Worm (Caenorhabditis elegans) whole organism, young adult: ENCODE measurements around the gene Y43F8B.3.

ENCODE experiments used
- B0019.2 ChIP-seq: fragments of 200-800 bp; sonication (Bioruptor generic); conservative IDR thresholded peaks from 2 replicates; pipeline ENCODE4 v1.3.6; 2022; ENCODE audit warnings: missing genetic modification reagents, missing genetic modification characterization, missing compliant biosample characterization
- B0035.1 ChIP-seq: sonication (generic microtip); optimal IDR thresholded peaks from 2 replicates; lab custom pipeline; 2016; ENCODE audit warnings: missing genetic modification characterization, mild to moderate bottlenecking, missing compliant biosample characterization, missing genotype, missing genetic modification reagents
- B0261.1 ChIP-seq: sonication (generic microtip); optimal IDR thresholded peaks from 2 replicates; lab custom pipeline; 2016; ENCODE audit warnings: mild to moderate bottlenecking, missing genetic modification characterization, moderate library complexity, missing compliant biosample characterization
- B0336.3 ChIP-seq: fragments of 200-800 bp; sonication (Bioruptor generic); IDR thresholded peaks from 2 replicates; pipeline ENCODE4 v1.3.6; 2022; ENCODE audit warnings: missing genetic modification characterization, missing compliant biosample characterization
- F10E7.11 ChIP-seq: sonication (generic microtip); optimal IDR thresholded peaks from 2 replicates; lab custom pipeline; 2017; ENCODE audit warnings: mild to moderate bottlenecking, missing genetic modification characterization, moderate library complexity, missing compliant biosample characterization
- F49E8.2 ChIP-seq: sonication (generic microtip); optimal IDR thresholded peaks from 3 replicates; lab custom pipeline; 2017; ENCODE audit warnings: missing genetic modification characterization, mild to moderate bottlenecking, missing compliant biosample characterization, antibody characterized with exemption, moderate library complexity; ENCODE audit not compliant: insufficient read depth
- K11D2.4 ChIP-seq: fragments of 200-800 bp; sonication (Bioruptor generic); IDR thresholded peaks from 2 replicates; pipeline ENCODE4 v1.3.6; 2022; ENCODE audit warnings: missing genetic modification reagents, missing genetic modification characterization, missing compliant biosample characterization
- K12H6.12 ChIP-seq: fragments of 200-800 bp; sonication (Bioruptor generic); optimal IDR thresholded peaks from 2 replicates; lab custom pipeline; 2018; ENCODE audit warnings: mild to moderate bottlenecking, missing genetic modification characterization, missing compliant biosample characterization
- Y53G8AR.9 ChIP-seq: fragments of 200-800 bp; sonication (Bioruptor generic); conservative IDR thresholded peaks from 2 replicates; pipeline ENCODE4 v1.3.6; 2022; ENCODE audit warnings: missing genetic modification reagents, missing genetic modification characterization, missing compliant biosample characterization
- Y79H2A.3 ChIP-seq: fragments of 200-800 bp; sonication (Bioruptor generic); conservative IDR thresholded peaks from 2 replicates; pipeline ENCODE4 v1.3.6; 2022; ENCODE audit warnings: missing genetic modification reagents, missing genetic modification characterization, missing compliant biosample characterization
- ama-1 ChIP-seq, 3 experiments: fragments of 150-350 bp in 1 of 3; sonication (generic microtip) in 2 of 3; optimal IDR thresholded peaks; 2 replicates each; lab custom pipeline; 2014 to 2018; ENCODE audit warnings: missing biosample characterization in 2 of 3, missing genetic modification characterization in 2 of 3, missing genetic modification reagents in 2 of 3
- athp-1 ChIP-seq: sonication (generic microtip); optimal IDR thresholded peaks from 2 replicates; lab custom pipeline; 2017; ENCODE audit warnings: mild to moderate bottlenecking, missing genetic modification characterization, missing compliant biosample characterization
- attf-6 ChIP-seq: fragments of 200-800 bp; sonication (Bioruptor generic); IDR thresholded peaks from 2 replicates; pipeline ENCODE4 v1.3.6; 2022; ENCODE audit warnings: missing genetic modification reagents, missing genetic modification characterization, missing compliant biosample characterization
- bed-1 ChIP-seq: fragments of 200-800 bp; sonication (Bioruptor generic); IDR thresholded peaks from 2 replicates; pipeline ENCODE4 v1.3.6; 2022; ENCODE audit warnings: missing genetic modification reagents, missing genetic modification characterization, missing compliant biosample characterization
- ceh-100 ChIP-seq: fragments of 200-800 bp; sonication (Bioruptor generic); IDR thresholded peaks from 2 replicates; pipeline ENCODE4 v1.3.6; 2022; ENCODE audit warnings: missing genetic modification reagents, missing genetic modification characterization, missing compliant biosample characterization
- ceh-27 ChIP-seq: fragments of 200-800 bp; sonication (Bioruptor generic); optimal IDR thresholded peaks from 2 replicates; lab custom pipeline; 2018; ENCODE audit warnings: mild to moderate bottlenecking, missing genetic modification characterization, moderate library complexity, missing compliant biosample characterization
- ceh-79 ChIP-seq: sonication (generic microtip); optimal IDR thresholded peaks from 2 replicates; lab custom pipeline; 2017; ENCODE audit warnings: mild to moderate bottlenecking, missing genetic modification characterization, missing compliant biosample characterization
- dox-1 ChIP-seq: fragments of 200-800 bp; sonication (Bioruptor generic); IDR thresholded peaks from 2 replicates; pipeline ENCODE4 v1.3.6; 2022; ENCODE audit warnings: missing genetic modification reagents, missing genetic modification characterization, missing compliant biosample characterization
- egl-18 ChIP-seq: fragments of 200-800 bp; sonication (Bioruptor generic); IDR thresholded peaks from 2 replicates; pipeline ENCODE4 v1.3.6; 2022; ENCODE audit warnings: missing genetic modification reagents, missing genetic modification characterization, missing compliant biosample characterization
- him-1 ChIP-seq: sonication (generic microtip); optimal IDR thresholded peaks from 2 replicates; lab custom pipeline; 2016; ENCODE audit warnings: missing genotype, missing genetic modification reagents, missing genetic modification characterization, missing compliant biosample characterization
- hsf-1 ChIP-seq: fragments of 200-800 bp; sonication (Bioruptor generic); IDR thresholded peaks from 2 replicates; pipeline ENCODE4 v1.3.6; 2022; ENCODE audit warnings: missing genetic modification reagents, missing genetic modification characterization, missing compliant biosample characterization
- lag-1 ChIP-seq: fragments of 200-800 bp; sonication (Bioruptor generic); IDR thresholded peaks from 2 replicates; pipeline ENCODE4 v1.3.6; 2022; ENCODE audit warnings: missing genetic modification reagents, missing genetic modification characterization, missing compliant biosample characterization
- lin-35 ChIP-seq, 3 experiments: fragments of 150-350 bp in 2 of 3; sonication (generic microtip) in 1 of 3; optimal IDR thresholded peaks; 2 replicates each; lab custom pipeline; 2014 to 2018; ENCODE audit warnings: missing biosample characterization in 3 of 3, missing genetic modification characterization in 3 of 3, missing genetic modification reagents in 3 of 3
- lin-54 ChIP-seq: fragments of 200-800 bp; sonication (Bioruptor generic); optimal IDR thresholded peaks from 2 replicates; lab custom pipeline; 2018; ENCODE audit warnings: mild to moderate bottlenecking, missing genetic modification characterization, missing compliant biosample characterization
- madf-10 ChIP-seq: sonication (generic microtip); optimal IDR thresholded peaks from 2 replicates; lab custom pipeline; 2016; ENCODE audit warnings: mild to moderate bottlenecking, missing genetic modification characterization, missing compliant biosample characterization
- mcd-1 ChIP-seq: fragments of 200-800 bp; sonication (Bioruptor generic); IDR thresholded peaks from 2 replicates; pipeline ENCODE4 v1.3.6; 2022; ENCODE audit warnings: missing genetic modification reagents, missing genetic modification characterization, missing compliant biosample characterization
- mel-28 ChIP-seq: sonication (generic microtip); optimal IDR thresholded peaks from 2 replicates; lab custom pipeline; 2016; ENCODE audit warnings: borderline replicate concordance, mild to moderate bottlenecking, missing genetic modification characterization, missing compliant biosample characterization
- nfyb-1 ChIP-seq: fragments of 200-800 bp; sonication (Bioruptor generic); IDR thresholded peaks from 2 replicates; pipeline ENCODE4 v1.3.6; 2022; ENCODE audit warnings: missing genetic modification reagents, missing genetic modification characterization, missing compliant biosample characterization
- nhr-120 ChIP-seq: fragments of 200-800 bp; sonication (Bioruptor generic); IDR thresholded peaks from 2 replicates; pipeline ENCODE4 v1.3.6; 2022; ENCODE audit warnings: missing genetic modification characterization, missing compliant biosample characterization
- pbrm-1 ChIP-seq: fragments of 200-800 bp; sonication (Bioruptor generic); IDR thresholded peaks from 2 replicates; pipeline ENCODE4 v1.3.6; 2022; ENCODE audit warnings: missing genetic modification reagents, missing genetic modification characterization, missing compliant biosample characterization
- rcor-1 ChIP-seq: fragments of 200-800 bp; sonication (Bioruptor generic); IDR thresholded peaks from 2 replicates; pipeline ENCODE4 v1.3.6; 2022; ENCODE audit warnings: missing genetic modification reagents, missing genetic modification characterization, missing compliant biosample characterization
- rec-8 ChIP-seq, 2 experiments: sonication (generic microtip); optimal IDR thresholded peaks; 2 replicates each; lab custom pipeline; 2016; ENCODE audit warnings: mild to moderate bottlenecking in 2 of 2, missing genetic modification characterization in 2 of 2, missing genetic modification reagents in 2 of 2, missing genotype in 2 of 2, missing biosample characterization in 1 of 2, missing compliant biosample characterization in 1 of 2, moderate library complexity in 1 of 2
- snpc-1.1 ChIP-seq: sonication (generic microtip); optimal IDR thresholded peaks from 2 replicates; lab custom pipeline; 2017; ENCODE audit warnings: missing genetic modification characterization, mild to moderate bottlenecking, missing compliant biosample characterization, antibody characterized with exemption, moderate library complexity, missing genotype, missing genetic modification reagents; ENCODE audit not compliant: insufficient read depth
- sptf-2 ChIP-seq: fragments of 200-800 bp; sonication (Bioruptor generic); optimal IDR thresholded peaks from 2 replicates; lab custom pipeline; 2018; ENCODE audit warnings: mild to moderate bottlenecking, missing genetic modification characterization, missing compliant biosample characterization
- xnd-1 ChIP-seq: sonication (generic microtip); optimal IDR thresholded peaks from 2 replicates; lab custom pipeline; 2016; ENCODE audit warnings: missing genotype, missing genetic modification reagents, missing genetic modification characterization, missing compliant biosample characterization
- zfh-2 ChIP-seq: fragments of 200-800 bp; sonication (Bioruptor generic); conservative IDR thresholded peaks from 2 replicates; pipeline ENCODE4 v1.3.6; 2022; ENCODE audit warnings: missing genetic modification reagents, missing genetic modification characterization, missing compliant biosample characterization
- ztf-25 ChIP-seq: fragments of 200-800 bp; sonication (Bioruptor generic); IDR thresholded peaks from 2 replicates; pipeline ENCODE4 v1.3.6; 2022; ENCODE audit warnings: missing genetic modification reagents, missing genetic modification characterization, missing compliant biosample characterization
- ztf-26 ChIP-seq: sonication (generic microtip); optimal IDR thresholded peaks from 2 replicates; lab custom pipeline; 2017; ENCODE audit warnings: missing genetic modification characterization, missing compliant biosample characterization
- ztf-28 ChIP-seq: fragments of 200-800 bp; sonication (Bioruptor generic); IDR thresholded peaks from 2 replicates; pipeline ENCODE4 v1.3.6; 2022; ENCODE audit warnings: missing genetic modification reagents, missing genetic modification characterization, missing compliant biosample characterization
- ztf-3 ChIP-seq: fragments of 200-800 bp; sonication (Bioruptor generic); optimal IDR thresholded peaks from 2 replicates; lab custom pipeline; 2018; ENCODE audit warnings: mild to moderate bottlenecking, missing genetic modification characterization, missing compliant biosample characterization

Y43F8B.3 gene

DNA sequence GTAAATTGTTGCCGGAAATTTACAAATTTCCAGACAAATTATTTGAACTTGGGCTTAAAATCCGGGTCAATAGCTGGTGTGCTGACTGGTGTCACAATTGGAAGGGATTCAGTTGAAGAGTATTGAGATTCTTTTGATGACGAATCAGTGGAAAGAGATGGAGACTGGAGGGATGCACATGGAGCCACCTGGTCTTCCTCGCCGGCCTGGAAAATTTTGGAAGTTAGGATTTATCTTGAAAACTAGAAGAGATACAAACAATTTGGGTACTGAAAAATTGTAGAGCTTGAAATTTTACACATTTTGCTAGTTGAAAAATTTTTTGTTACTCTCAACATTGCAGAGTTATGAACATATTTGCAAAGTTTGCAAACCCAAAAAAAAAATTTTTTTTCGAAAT is 17.2 kb downstream of the Y43F8B.3 start (continued):
- TF ChIP-seq Y79H2A.3 (GFP tag; lab: Robert Waterston, UW) (no peak), nfyb-1 (no peak), attf-6 (GFP tag; lab: Robert Waterston, UW) (0 out of 2 replicates have a peak, but pooled peaks have one; percentile 32), K11D2.4 (no peak), ama-1 (optimal IDR thresholded peaks at IDR 0.05; lab: Kevin White, UChicago) (peak; percentile 77), ama-1 (GFP tag; optimal IDR thresholded peaks at IDR 0.05; lab: Kevin White, UChicago) (no peak)

DNA sequence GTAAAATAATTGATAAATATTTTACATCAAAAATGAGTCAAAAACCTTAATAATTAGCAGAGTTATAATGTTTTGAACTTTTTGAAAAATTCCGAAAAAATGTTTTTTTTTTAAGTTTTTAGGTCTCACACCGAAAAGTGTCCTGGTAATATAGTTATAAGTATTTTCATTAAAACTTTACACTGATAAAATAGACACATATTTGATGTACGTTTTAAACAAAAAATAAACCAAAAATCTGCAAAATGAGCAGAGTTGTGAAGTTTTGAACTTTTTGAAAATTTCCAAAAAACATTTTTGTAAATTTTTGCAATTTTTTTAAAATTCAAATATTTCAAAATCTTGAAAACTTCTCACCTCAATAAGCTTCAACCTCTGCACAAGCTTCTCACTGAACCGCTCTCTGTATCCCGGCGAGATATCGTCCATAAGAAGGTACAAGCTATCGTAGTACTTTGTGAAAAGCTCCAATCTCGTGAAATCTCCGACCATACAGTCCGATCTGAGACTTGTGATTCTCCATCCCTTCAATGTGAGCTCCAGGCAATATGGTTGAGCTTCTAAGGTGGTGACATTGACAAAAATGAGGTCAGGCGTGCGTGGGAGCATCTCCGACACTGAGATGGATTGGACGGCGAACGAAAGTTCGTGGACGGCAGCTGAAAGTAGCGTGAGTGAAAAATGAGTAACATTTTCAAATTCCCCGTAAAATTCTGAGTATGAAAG is 17.9 kb downstream of the Y43F8B.3 start:
- TF ChIP-seq snpc-1.1 (tag; lab: Kevin White, UChicago) (no peak), B0261.1 (no peak), ztf-25 (GFP tag; lab: Robert Waterston, UW) (no peak), madf-10 (tag; lab: Kevin White, UChicago) (no peak), F10E7.11 (tag; lab: Kevin White, UChicago) (no peak), ztf-3 (no peak), B0336.3 (GFP tag; lab: Robert Waterston, UW) (no peak), F49E8.2 (no peak), athp-1 (no peak), hsf-1 (GFP tag; lab: Robert Waterston, UW) (no peak), ztf-26 (tag; lab: Kevin White, UChicago) (no peak), lin-35 (GFP tag; optimal IDR thresholded peaks at IDR 0.05; lab: Kevin White, UChicago) (peak in 1 of 3 experiments; percentile 5), ama-1 (optimal IDR thresholded peaks at IDR 0.05; lab: Kevin White, UChicago) (peak; percentile 73), ama-1 (GFP tag; optimal IDR thresholded peaks at IDR 0.05; lab: Kevin White, UChicago) (no peak), rec-8 (tag; optimal IDR thresholded peaks at IDR 0.05; lab: Kevin White, UChicago) (no peak), sptf-2 (GFP tag; lab: Kevin White, UChicago) (no peak), Y53G8AR.9 (GFP tag; lab: Robert Waterston, UW) (0 out of 2 replicates have a peak, but pooled peaks have one; percentile 12), zfh-2 (GFP tag; lab: Robert Waterston, UW) (no peak), B0019.2 (GFP tag; lab: Robert Waterston, UW) (no peak), mel-28 (tag; lab: Kevin White, UChicago) (no peak), lag-1 (GFP tag; lab: Robert Waterston, UW) (no peak), bed-1 (no peak)

DNA sequence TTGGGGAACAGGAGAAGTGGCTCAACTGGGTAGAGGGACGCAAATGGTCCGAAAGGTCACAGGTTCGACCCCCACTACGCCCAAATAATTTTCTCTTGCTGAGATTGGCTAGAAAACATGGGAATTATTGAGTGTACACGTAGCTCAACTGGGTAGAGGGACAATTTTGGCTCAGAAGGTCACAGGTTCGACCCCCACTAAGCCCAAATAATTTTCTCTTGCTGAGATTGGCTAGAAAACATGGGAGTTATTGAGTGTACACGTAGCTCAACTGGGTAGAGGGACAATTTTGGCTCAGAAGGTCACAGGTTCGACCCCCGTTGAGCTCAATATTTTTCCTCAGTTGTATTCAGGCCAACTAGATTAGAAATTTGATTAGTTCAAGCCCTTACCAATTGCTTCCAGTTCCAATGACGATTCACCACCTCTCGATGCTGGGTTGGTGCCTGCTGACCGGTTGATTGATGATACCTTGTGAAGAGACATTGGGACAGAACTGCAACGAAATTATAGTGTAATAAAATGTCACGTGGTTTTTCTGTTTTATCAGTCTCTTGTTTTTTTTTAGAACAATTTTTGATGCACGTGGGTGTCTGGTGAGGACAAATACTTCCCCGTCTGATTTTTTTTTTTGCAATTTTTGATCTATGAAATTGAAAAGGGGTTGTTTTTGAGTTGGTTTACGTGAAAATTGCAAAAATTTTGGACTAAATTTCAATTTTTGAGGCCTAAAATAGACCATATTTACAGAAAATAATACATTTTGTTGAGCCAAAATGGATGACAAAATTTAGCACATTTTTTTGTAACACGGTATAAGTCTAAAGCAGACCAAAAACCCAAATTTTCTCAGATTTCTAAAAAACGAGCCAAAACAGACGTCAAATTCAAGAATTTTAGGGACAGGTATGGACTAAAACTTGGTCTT is 18.7 kb downstream of the Y43F8B.3 start:
- TF ChIP-seq egl-18 (GFP tag; lab: Robert Waterston, UW) (no peak), K12H6.12 (no peak), pbrm-1 (GFP tag; lab: Robert Waterston, UW) (no peak; the same call in 1 of the 2 replicates), ztf-28 (no peak), athp-1 (no peak), B0261.1 (peak; percentile 55), rec-8 (tag; optimal IDR thresholded peaks at IDR 0.05; lab: Kevin White, UChicago) (no peak), him-1 (tag; lab: Kevin White, UChicago) (no peak), xnd-1 (tag; lab: Kevin White, UChicago) (no peak), B0035.1 (tag; lab: Kevin White, UChicago) (no peak), ceh-100 (no peak), ceh-27 (GFP tag; lab: Kevin White, UChicago) (no peak), nhr-120 (no peak), B0019.2 (GFP tag; lab: Robert Waterston, UW) (no peak), mcd-1 (GFP tag; lab: Robert Waterston, UW) (peak; percentile 31; the same call in 1 of the 2 replicates), rcor-1 (GFP tag; lab: Robert Waterston, UW) (peak; percentile 47; the same call in 1 of the 2 replicates), ama-1 (optimal IDR thresholded peaks at IDR 0.05; lab: Kevin White, UChicago) (peak; percentile 37), ama-1 (GFP tag; optimal IDR thresholded peaks at IDR 0.05; lab: Kevin White, UChicago) (peak in 1 of 2 experiments; percentile 20), Y53G8AR.9 (GFP tag; lab: Robert Waterston, UW) (no peak; the same call in 1 of the 2 replicates), dox-1 (no peak; the same call in 1 of the 2 replicates), ceh-79 (tag; lab: Kevin White, UChicago) (no peak), lin-54 (GFP tag; lab: Kevin White, UChicago) (no peak)
